Worm (Caenorhabditis elegans): ENCODE measurements around the gene cal-4.

Gene cal-4

DNA sequence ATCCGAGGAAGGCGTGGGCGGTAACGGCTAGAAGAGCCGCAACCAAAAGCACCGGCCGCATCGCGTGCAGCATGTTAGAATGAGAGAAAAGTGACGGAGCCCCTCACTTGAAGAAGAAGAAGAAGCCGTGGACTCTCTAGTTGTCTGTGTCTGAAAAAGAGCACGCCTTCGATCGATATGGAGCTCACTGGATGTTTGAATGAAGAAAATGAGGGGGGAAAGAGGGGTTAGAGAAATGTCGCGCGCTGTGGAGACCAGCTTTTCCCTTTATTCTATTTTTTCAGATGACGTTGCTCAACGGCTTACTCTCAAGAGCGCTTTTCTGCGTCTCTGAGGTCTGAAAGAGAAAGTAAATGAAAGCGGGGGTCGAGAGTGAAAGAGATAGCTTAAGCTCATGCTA lies 39.5 kb upstream of the cal-4 start, which contains the start of gene egl-21 (continued):
- no peak for TF ChIP-seq ets-5 (GFP tag; IDR thresholded peaks at IDR 0.05)
- no peak for TF ChIP-seq sptf-1 (tag; optimal IDR thresholded peaks at IDR 0.05)
- TF ChIP-seq dpl-1 (GFP tag; optimal IDR thresholded peaks at IDR 0.05) = peak in 1 of 3 experiments; percentile 21
- no peak for TF ChIP-seq nhr-90 (tag; optimal IDR thresholded peaks at IDR 0.05; ENCODE audit: poor library complexity)
- TF ChIP-seq fos-1 (tag; optimal IDR thresholded peaks at IDR 0.05) = peak; percentile 14
- no peak for TF ChIP-seq grh-1 (GFP tag; IDR thresholded peaks at IDR 0.05)
- peak; percentile 45 for TF ChIP-seq mep-1 (tag; optimal IDR thresholded peaks at IDR 0.05)
- TF ChIP-seq pax-3 (tag; optimal IDR thresholded peaks at IDR 0.05) = peak; percentile 60
- TF ChIP-seq nhr-77 (tag; optimal IDR thresholded peaks at IDR 0.05) = no peak
- TF ChIP-seq fkh-10 (GFP tag; optimal IDR thresholded peaks at IDR 0.05) = peak; percentile 82
- TF ChIP-seq isw-1 (GFP tag; IDR thresholded peaks at IDR 0.05) = peak; percentile 61
- peak; percentile 70 for TF ChIP-seq jun-1 (tag; optimal IDR thresholded peaks at IDR 0.05)
- no peak for TF ChIP-seq ceh-90 (tag; optimal IDR thresholded peaks at IDR 0.05)
- peak; percentile 82 for TF ChIP-seq unc-86 (tag; optimal IDR thresholded peaks at IDR 0.05)
- no peak for TF ChIP-seq nhr-237 (tag; optimal IDR thresholded peaks at IDR 0.05)
- no peak for TF ChIP-seq lin-15B (tag; optimal IDR thresholded peaks at IDR 0.05)
- no peak for TF ChIP-seq sup-37 (GFP tag; optimal IDR thresholded peaks at IDR 0.05)
- TF ChIP-seq lsy-2 (tag; optimal IDR thresholded peaks at IDR 0.05) = peak; percentile 16 to 68
- no peak for TF ChIP-seq nhr-12 (tag; optimal IDR thresholded peaks at IDR 0.05)
- TF ChIP-seq zag-1 (tag; optimal IDR thresholded peaks at IDR 0.05) = peak; percentile 34
- peak; percentile 83 for TF ChIP-seq nhr-71 (tag; optimal IDR thresholded peaks at IDR 0.05)
- peak; percentile 12 for TF ChIP-seq rnt-1 (tag; optimal IDR thresholded peaks at IDR 0.05)
- peak; percentile 38 for TF ChIP-seq nhr-11 (tag; optimal IDR thresholded peaks at IDR 0.05)
- no peak for TF ChIP-seq pqm-1 (tag; optimal IDR thresholded peaks at IDR 0.05)

DNA sequence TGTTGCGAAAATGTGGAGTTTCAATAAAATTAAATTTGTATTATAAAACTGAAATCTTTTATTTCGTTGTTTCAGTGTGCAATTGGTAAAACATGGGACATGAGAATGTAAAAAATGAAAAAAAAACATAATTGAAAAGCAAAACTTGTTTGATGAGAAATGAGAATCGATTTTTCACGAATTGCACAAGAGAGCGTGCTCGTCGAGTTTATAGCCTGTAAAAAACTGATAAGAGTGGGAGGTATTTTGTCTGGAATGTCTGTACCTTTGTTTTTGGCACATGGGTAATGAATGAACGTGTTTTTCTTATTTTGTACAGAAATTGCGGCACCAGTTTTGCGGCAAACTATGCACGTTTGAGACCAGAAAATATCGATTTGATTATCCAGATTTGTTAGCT lies 38.6 kb upstream of the cal-4 start:
- TF ChIP-seq grh-1 (GFP tag; IDR thresholded peaks at IDR 0.05) (no peak), ztf-4 (tag; optimal IDR thresholded peaks at IDR 0.05) (no peak), pqm-1 (tag; optimal IDR thresholded peaks at IDR 0.05) (peak; percentile 48), zip-4 (GFP tag; optimal IDR thresholded peaks at IDR 0.05) (no peak)

DNA sequence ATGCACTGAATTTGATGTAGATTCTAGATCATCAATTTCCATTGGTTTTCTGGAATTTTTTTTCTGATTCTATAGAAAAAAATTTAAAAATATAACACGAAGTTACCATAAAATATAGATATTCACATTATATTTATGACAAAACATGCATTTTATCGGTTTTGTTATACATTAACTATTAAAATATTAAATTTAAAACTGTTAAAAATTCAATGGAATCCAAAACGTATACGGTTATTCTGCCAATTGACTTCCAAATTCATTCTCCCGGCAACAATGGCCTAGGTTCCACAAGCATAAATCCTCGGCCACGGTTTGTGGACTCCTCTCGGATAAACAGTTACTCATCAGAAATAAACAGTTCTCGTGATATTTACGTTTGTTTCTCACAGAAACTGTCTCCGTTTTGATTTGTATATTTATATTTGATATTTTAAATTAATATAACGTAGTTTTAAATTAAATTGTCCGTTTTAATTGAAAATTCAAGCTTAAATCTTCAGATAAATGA lies 37.5 kb upstream of the cal-4 start, which contains the start of the genes F01D4.5 and ced-5:
Gene F01D4.5, minus strand, starts transcription at position 51 of the 511 bp plus-strand sequence.
Gene ced-5, plus strand, starts transcription at position 504 of the 511 bp plus-strand sequence.
- TF ChIP-seq ceh-90 (tag; optimal IDR thresholded peaks at IDR 0.05) (peak; percentile 99), ztf-11 (tag; optimal IDR thresholded peaks at IDR 0.05) (peak in 1 of 2 experiments; percentile 97), nhr-20 (tag; optimal IDR thresholded peaks at IDR 0.05) (peak; percentile 92), nhr-237 (tag; optimal IDR thresholded peaks at IDR 0.05) (no peak), fkh-4 (tag; optimal IDR thresholded peaks at IDR 0.05; ENCODE audit: borderline replicate concordance) (peak; percentile 99), mef-2 (tag; optimal IDR thresholded peaks at IDR 0.05) (no peak), jun-1 (tag; optimal IDR thresholded peaks at IDR 0.05) (peak; percentile 58), pag-3 (tag; optimal IDR thresholded peaks at IDR 0.05; ENCODE audit: borderline replicate concordance, insufficient read depth) (peak; percentile 21), xbp-1 (tag; optimal IDR thresholded peaks at IDR 0.05) (peak; percentile 92), mep-1 (tag; optimal IDR thresholded peaks at IDR 0.05) (peak; percentile 92), nhr-71 (tag; optimal IDR thresholded peaks at IDR 0.05) (peak; percentile 94), nhr-90 (tag; optimal IDR thresholded peaks at IDR 0.05; ENCODE audit: poor library complexity) (peak; percentile 98), rnt-1 (tag; optimal IDR thresholded peaks at IDR 0.05) (peak; percentile 100), snu-23 (GFP tag; optimal IDR thresholded peaks at IDR 0.05) (peak; percentile 88), tlp-1 (tag; optimal IDR thresholded peaks at IDR 0.05) (no peak), skn-1 (tag; optimal IDR thresholded peaks at IDR 0.05) (peak; percentile 69), egl-13 (tag; optimal IDR thresholded peaks at IDR 0.05) (peak; percentile 96), zip-4 (GFP tag; optimal IDR thresholded peaks at IDR 0.05) (peak; percentile 73), lin-13 (GFP tag; optimal IDR thresholded peaks at IDR 0.05) (peak; percentile 68), dsc-1 (tag; optimal IDR thresholded peaks at IDR 0.05) (peak; percentile 95), elt-2 (tag; optimal IDR thresholded peaks at IDR 0.05) (peak; percentile 91), F16B12.6 (tag; optimal IDR thresholded peaks at IDR 0.05) (peak; percentile 21), fos-1 (tag; optimal IDR thresholded peaks at IDR 0.05) (peak; percentile 51), nhr-85 (tag) (peak; percentile 97), efl-3 (GFP tag; optimal IDR thresholded peaks at IDR 0.05) (peak; percentile 77), C16A3.4 (tag; optimal IDR thresholded peaks at IDR 0.05) (peak; percentile 74), ama-1 (optimal IDR thresholded peaks at IDR 0.05) (no peak), unc-62 (GFP tag; optimal IDR thresholded peaks at IDR 0.05) (no peak), nhr-28 (tag; optimal IDR thresholded peaks at IDR 0.05) (no peak), unc-98 (GFP tag; IDR thresholded peaks at IDR 0.05) (peak; percentile 90), fkh-10 (GFP tag; optimal IDR thresholded peaks at IDR 0.05) (no peak), efl-1 (optimal IDR thresholded peaks at IDR 0.05) (peak; percentile 69 to 80), efl-1 (GFP tag; optimal IDR thresholded peaks at IDR 0.05 in 1 of 2) (peak; percentile 81 to 97)
